Worm (Caenorhabditis elegans) whole organism, late embryonic: ENCODE results near the gene akap-1.

Experiments used
- K02D7.2 ChIP-seq: sonication (generic microtip); optimal IDR thresholded peaks from 2 replicates; lab custom pipeline; 2017; ENCODE audit warnings: mild to moderate bottlenecking, missing genetic modification characterization, missing compliant biosample characterization
- ama-1 ChIP-seq: fragments of 150-350 bp; optimal IDR thresholded peaks from 2 replicates; lab custom pipeline; 2014
- ceh-19 ChIP-seq: fragments of 200-800 bp; sonication (Bioruptor generic); optimal IDR thresholded peaks from 2 replicates; lab custom pipeline; 2018; ENCODE audit warnings: mild to moderate bottlenecking, missing genetic modification characterization, missing compliant biosample characterization
- ceh-2 ChIP-seq: sonication (generic microtip); optimal IDR thresholded peaks from 2 replicates; lab custom pipeline; 2016; ENCODE audit warnings: missing genotype, missing genetic modification characterization, missing compliant biosample characterization
- ceh-34 ChIP-seq: sonication (generic microtip); optimal IDR thresholded peaks from 2 replicates; lab custom pipeline; 2016; ENCODE audit warnings: mild to moderate bottlenecking, missing genetic modification characterization, missing compliant biosample characterization
- ceh-9 ChIP-seq: sonication (generic microtip); optimal IDR thresholded peaks from 2 replicates; lab custom pipeline; 2016; ENCODE audit warnings: mild to moderate bottlenecking, missing genetic modification characterization, inconsistent platforms, missing compliant biosample characterization
- che-1 ChIP-seq: sonication (generic microtip); optimal IDR thresholded peaks from 2 replicates; lab custom pipeline; 2016; ENCODE audit warnings: mild to moderate bottlenecking, missing genetic modification characterization, missing compliant biosample characterization
- dmd-4 ChIP-seq: sonication (generic microtip); optimal IDR thresholded peaks from 2 replicates; lab custom pipeline; 2016; ENCODE audit warnings: borderline replicate concordance, missing genetic modification characterization, missing compliant biosample characterization
- dve-1 ChIP-seq: sonication (generic microtip); optimal IDR thresholded peaks from 2 replicates; lab custom pipeline; 2017; ENCODE audit warnings: antibody characterized with exemption, mild to moderate bottlenecking, missing genetic modification characterization, missing compliant biosample characterization
- ets-4 ChIP-seq: sonication (generic microtip); optimal IDR thresholded peaks from 2 replicates; lab custom pipeline; 2016; ENCODE audit warnings: missing genetic modification characterization, missing compliant biosample characterization
- fax-1 ChIP-seq: sonication (generic microtip); optimal IDR thresholded peaks from 2 replicates; lab custom pipeline; 2016; ENCODE audit warnings: missing genotype, missing genetic modification characterization, missing compliant biosample characterization
- fkh-10 ChIP-seq: fragments of 150-350 bp; optimal IDR thresholded peaks from 2 replicates; lab custom pipeline; 2014; ENCODE audit warnings: missing biosample characterization, missing genetic modification reagents, missing genetic modification characterization
- hlh-13 ChIP-seq: fragments of 200-800 bp; sonication (Bioruptor generic); optimal IDR thresholded peaks from 2 replicates; lab custom pipeline; 2018; ENCODE audit warnings: mild to moderate bottlenecking, missing genetic modification characterization, missing compliant biosample characterization
- hlh-30 ChIP-seq: sonication (generic microtip); optimal IDR thresholded peaks from 2 replicates; lab custom pipeline; 2017; ENCODE audit warnings: antibody characterized with exemption, missing genetic modification characterization, missing compliant biosample characterization; ENCODE audit not compliant: insufficient read depth
- hlh-8 ChIP-seq: sonication (generic microtip); optimal IDR thresholded peaks from 2 replicates; lab custom pipeline; 2016; ENCODE audit warnings: missing genotype, missing genetic modification characterization, missing compliant biosample characterization
- lim-6 ChIP-seq: sonication (generic microtip); optimal IDR thresholded peaks from 2 replicates; lab custom pipeline; 2016; ENCODE audit warnings: missing genetic modification characterization, missing compliant biosample characterization
- lin-11 ChIP-seq: fragments of 200-800 bp; sonication (Bioruptor generic); optimal IDR thresholded peaks from 2 replicates; lab custom pipeline; 2018; ENCODE audit warnings: mild to moderate bottlenecking, missing genetic modification characterization, missing compliant biosample characterization
- madf-2 ChIP-seq: sonication (generic microtip); optimal IDR thresholded peaks from 2 replicates; lab custom pipeline; 2017; ENCODE audit warnings: missing genetic modification characterization, missing compliant biosample characterization
- mec-3 ChIP-seq: sonication (generic microtip); optimal IDR thresholded peaks from 2 replicates; lab custom pipeline; 2016; ENCODE audit warnings: borderline replicate concordance, missing genetic modification characterization, missing compliant biosample characterization
- nfya-1 ChIP-seq: sonication (generic microtip); optimal IDR thresholded peaks from 2 replicates; lab custom pipeline; 2017; ENCODE audit warnings: missing genetic modification characterization, mild to moderate bottlenecking, missing compliant biosample characterization, antibody characterized with exemption, moderate library complexity
- nhr-11 ChIP-seq: fragments of 150-350 bp; optimal IDR thresholded peaks from 2 replicates; lab custom pipeline; 2014; ENCODE audit warnings: missing biosample characterization, missing genetic modification characterization
- nhr-232 ChIP-seq: sonication (generic microtip); optimal IDR thresholded peaks from 2 replicates; lab custom pipeline; 2016; ENCODE audit warnings: missing genetic modification characterization, missing compliant biosample characterization
- pax-1 ChIP-seq: fragments of 150-350 bp; optimal IDR thresholded peaks from 2 replicates; lab custom pipeline; 2014; ENCODE audit warnings: missing biosample characterization, missing genetic modification characterization
- pha-4 ChIP-seq: fragments of 150-350 bp; optimal IDR thresholded peaks from 2 replicates; lab custom pipeline; 2018; ENCODE audit warnings: missing biosample characterization, missing genetic modification reagents, missing genetic modification characterization
- ref-2 ChIP-seq: sonication (generic microtip); optimal IDR thresholded peaks from 2 replicates; lab custom pipeline; 2016; ENCODE audit warnings: missing genetic modification characterization, missing compliant biosample characterization
- rnt-1 ChIP-seq: sonication (generic microtip); optimal IDR thresholded peaks from 2 replicates; lab custom pipeline; 2016; ENCODE audit warnings: missing genetic modification characterization, missing compliant biosample characterization
- sdc-2 ChIP-seq: sonication (generic microtip); optimal IDR thresholded peaks from 2 replicates; lab custom pipeline; 2016; ENCODE audit warnings: missing genotype, missing genetic modification characterization, missing compliant biosample characterization
- sox-4 ChIP-seq: sonication (generic microtip); optimal IDR thresholded peaks from 2 replicates; lab custom pipeline; 2017; ENCODE audit warnings: mild to moderate bottlenecking, missing genetic modification characterization, inconsistent platforms, missing compliant biosample characterization
- syd-9 ChIP-seq: sonication (generic microtip); optimal IDR thresholded peaks from 2 replicates; lab custom pipeline; 2016; ENCODE audit warnings: mild to moderate bottlenecking, missing genetic modification characterization, moderate library complexity, missing compliant biosample characterization
- tbx-7 ChIP-seq: sonication (generic microtip); optimal IDR thresholded peaks from 2 replicates; lab custom pipeline; 2016; ENCODE audit warnings: missing genotype, missing genetic modification characterization, missing compliant biosample characterization
- ttx-3 ChIP-seq: sonication (generic microtip); optimal IDR thresholded peaks from 2 replicates; lab custom pipeline; 2016; ENCODE audit warnings: missing genetic modification reagents, missing genetic modification characterization, missing compliant biosample characterization
- unc-3 ChIP-seq, 2 experiments: fragments of 200-800 bp in 1 of 2; sonication (Bioruptor generic) in 1 of 2; sonication (generic microtip) in 1 of 2; conservative IDR thresholded peaks in 1 of 2; optimal IDR thresholded peaks in 1 of 2; 2 replicates each; pipeline versions ENCODE4 v1.3.6 to Lab custom; 2016 to 2022; ENCODE audit warnings: missing compliant biosample characterization in 2 of 2, missing genetic modification characterization in 2 of 2, missing genetic modification reagents in 1 of 2
- unc-42 ChIP-seq: sonication (generic microtip); optimal IDR thresholded peaks from 2 replicates; lab custom pipeline; 2016; ENCODE audit warnings: missing genotype, missing genetic modification characterization, missing compliant biosample characterization
- unc-55 ChIP-seq: sonication (generic microtip); optimal IDR thresholded peaks from 2 replicates; lab custom pipeline; 2017; ENCODE audit warnings: missing biosample characterization, missing genetic modification reagents, missing genetic modification characterization
- zip-5 ChIP-seq: sonication (generic microtip); optimal IDR thresholded peaks from 2 replicates; lab custom pipeline; 2016; ENCODE audit warnings: missing genetic modification characterization, missing compliant biosample characterization

akap-1 gene

ce11 chrIII:6379129-6379528, 25.9 kb downstream of the akap-1 start, which contains the start of gene C16A3.6:
TSS of gene C16A3.6 (plus strand) at chrIII:6379212.
- no peak for TF ChIP-seq K02D7.2
- peak; percentile 25 for TF ChIP-seq hlh-30 (tag; lab: Kevin White, UChicago)

- TF ChIP-seq madf-2 (tag; lab: Kevin White, UChicago) = no peak
- TF ChIP-seq sdc-2 (tag; lab: Kevin White, UChicago) = no peak
- TF ChIP-seq ref-2 (tag; lab: Kevin White, UChicago) = no peak
- no peak for TF ChIP-seq ceh-34 (tag; lab: Kevin White, UChicago)
- TF ChIP-seq unc-55 = no peak
- TF ChIP-seq che-1 = no peak
- TF ChIP-seq mec-3 = no peak
- TF ChIP-seq dve-1 (tag; lab: Kevin White, UChicago) = no peak
- TF ChIP-seq syd-9 (tag; lab: Kevin White, UChicago) = no peak
- no peak for TF ChIP-seq ama-1 (lab: Kevin White, UChicago)
- no peak for TF ChIP-seq ttx-3 (tag; lab: Kevin White, UChicago)
- TF ChIP-seq ets-4 (tag; lab: Kevin White, UChicago) = no peak
- TF ChIP-seq ceh-19 = no peak
- no peak for TF ChIP-seq nhr-232 (tag; lab: Kevin White, UChicago)
- no peak for TF ChIP-seq nfya-1 (tag; lab: Kevin White, UChicago)
- no peak for TF ChIP-seq pha-4
- no peak for TF ChIP-seq hlh-8
- TF ChIP-seq unc-3 (GFP tag; conservative IDR thresholded peaks at IDR 0.05; lab: Robert Waterston, UW) = no peak
- TF ChIP-seq unc-3 (tag; optimal IDR thresholded peaks at IDR 0.05; lab: Kevin White, UChicago) = no peak
- no peak for TF ChIP-seq tbx-7 (tag; lab: Kevin White, UChicago)
- TF ChIP-seq rnt-1 (tag; lab: Kevin White, UChicago) = no peak
- TF ChIP-seq, all 69 proteins: peak for 0
Measured at ce11 chrIII:6380472-6380871, 27.3 kb downstream of the akap-1 start, which contains the start of gene C16A3.5. TSS of gene C16A3.5 (plus strand) at chrIII:6380772.

ce11 chrIII:6381584-6382391, 28.6 kb downstream of the akap-1 start, which contains the start of gene znf-622:
TSS of gene znf-622 (plus strand) at chrIII:6381634.
- TF ChIP-seq ceh-19 (no peak), zip-5 (tag; lab: Kevin White, UChicago) (no peak), mec-3 (no peak), unc-42 (tag; lab: Kevin White, UChicago) (no peak), tbx-7 (tag; lab: Kevin White, UChicago) (no peak), lim-6 (tag; lab: Kevin White, UChicago) (no peak), fkh-10 (no peak), ceh-34 (tag; lab: Kevin White, UChicago) (no peak), pax-1 (tag; lab: Kevin White, UChicago) (no peak), ceh-2 (tag; lab: Kevin White, UChicago) (no peak)

DNA sequence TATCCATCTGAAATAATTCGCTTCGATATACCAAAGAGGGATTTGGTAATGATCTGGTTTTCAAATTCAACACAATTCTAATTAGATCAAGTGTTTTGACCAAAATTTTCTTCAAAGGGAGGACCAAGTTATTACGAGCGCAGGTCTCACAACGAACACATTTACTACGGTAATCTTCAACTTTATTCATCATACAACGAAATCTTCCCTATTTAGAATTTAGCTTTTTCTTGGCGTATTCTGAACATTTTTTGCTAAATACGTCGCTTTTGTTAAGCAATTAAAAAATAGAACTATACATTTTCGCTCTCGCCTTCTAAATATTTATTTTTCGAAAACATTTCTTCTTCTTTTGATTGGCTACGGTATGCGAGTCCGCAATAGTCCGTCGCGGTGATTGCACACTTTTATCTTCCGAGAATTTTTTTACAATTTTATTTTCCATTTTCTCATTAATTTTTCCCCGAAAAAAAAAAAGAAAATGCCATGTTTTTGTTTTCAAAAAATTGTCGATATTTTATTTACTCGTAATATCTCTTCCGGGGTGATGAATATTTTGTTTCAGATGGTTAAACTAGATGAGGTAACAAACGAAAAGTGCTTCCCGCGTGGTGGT, 29.9 kb downstream of the akap-1 start, which contains the start of gene let-716:
let-716 (plus strand) TSS at position 566 of the 616 bp plus-strand sequence.
- peak; percentile 69 for TF ChIP-seq nfya-1 (tag; lab: Kevin White, UChicago)
- no peak for TF ChIP-seq fax-1
- peak; percentile 2 for TF ChIP-seq unc-42 (tag; lab: Kevin White, UChicago)
- TF ChIP-seq lin-11 (tag; lab: Kevin White, UChicago) = no peak
- TF ChIP-seq sox-4 (tag; lab: Kevin White, UChicago) = no peak
- TF ChIP-seq ceh-9 = no peak
- no peak for TF ChIP-seq che-1
- no peak for TF ChIP-seq hlh-13 (GFP tag; lab: Kevin White, UChicago)
- TF ChIP-seq dve-1 (tag; lab: Kevin White, UChicago) = no peak
- no peak for TF ChIP-seq nhr-11
- TF ChIP-seq ceh-19 = no peak
- no peak for TF ChIP-seq dmd-4 (tag; lab: Kevin White, UChicago)
- TF ChIP-seq, all 69 proteins: peak for 2
